Fruit fly (Drosophila melanogaster): Measurements from ENCODE around the gene CG12229.

The CG12229 gene

DNA sequence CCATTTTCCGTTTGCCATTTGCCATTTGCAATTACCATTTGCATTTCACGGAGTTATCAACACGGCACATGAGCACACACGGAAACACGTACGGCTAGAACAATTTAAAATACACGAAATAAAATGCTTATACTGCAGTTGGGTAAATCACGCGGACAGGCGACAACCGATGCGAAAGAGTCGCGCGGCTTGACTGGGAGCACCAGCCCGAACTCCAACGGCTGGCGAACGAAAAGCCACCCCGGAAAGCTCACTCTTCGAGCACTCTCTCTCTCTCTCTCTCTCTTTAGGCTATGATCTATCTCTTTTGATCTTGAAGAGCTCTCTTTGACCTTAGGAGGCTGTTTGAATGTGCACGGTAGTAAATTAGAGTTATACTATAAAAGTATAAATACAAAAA lies 14.9 kb downstream of the CG12229 start, which contains the start of gene blot (continued):
- TF ChIP-seq CG14441 (GFP tag; IDR thresholded peaks at IDR 0.05) (no peak), CG15073 (GFP tag; optimal IDR thresholded peaks at IDR 0.05) (no peak), pho (GFP tag; optimal IDR thresholded peaks at IDR 0.05) (no peak), CG2889 (GFP tag; IDR thresholded peaks at IDR 0.05) (no peak), CG18619 (GFP tag; optimal IDR thresholded peaks at IDR 0.05) (no peak), CG8089 (GFP tag; optimal IDR thresholded peaks at IDR 0.05) (no peak), da (GFP tag; optimal IDR thresholded peaks at IDR 0.05) (no peak), CG9797 (GFP tag; optimal IDR thresholded peaks at IDR 0.05) (no peak), danr (GFP tag; IDR thresholded peaks at IDR 0.05) (no peak), CG7556 (GFP tag; optimal IDR thresholded peaks at IDR 0.05) (no peak), CG8290 (GFP tag; optimal IDR thresholded peaks at IDR 0.05) (no peak), CG8290 (tag; optimal IDR thresholded peaks at IDR 0.05) (peak in 1 of 2 experiments; percentile 40), seq (GFP tag; IDR thresholded peaks at IDR 0.05) (peak; percentile 11; the same call in 1 of the 2 replicates), CG6689 (GFP tag; IDR thresholded peaks at IDR 0.05) (no peak), sima (GFP tag; optimal IDR thresholded peaks at IDR 0.05) (no peak), Hmx (GFP tag; optimal IDR thresholded peaks at IDR 0.05) (no peak), dmrt99B (tag; optimal IDR thresholded peaks at IDR 0.05) (no peak), p53 (GFP tag; optimal IDR thresholded peaks at IDR 0.05) (no peak), tna (GFP tag; IDR thresholded peaks at IDR 0.05; ENCODE audit: partially characterized antibody) (peak; percentile 19; the same call in 1 of the 2 replicates), esg (GFP tag; conservative IDR thresholded peaks at IDR 0.05) (no peak), Stat92E (GFP tag; optimal IDR thresholded peaks at IDR 0.05) (peak in 1 of 3 experiments; percentile 44), CG12942 (GFP tag; optimal IDR thresholded peaks at IDR 0.05) (no peak), z (GFP tag; IDR thresholded peaks at IDR 0.05) (0 out of 3 replicates have a peak, but pooled peaks have one; percentile 34), Drgx (GFP tag; IDR thresholded peaks at IDR 0.05) (peak; percentile 16; the same call in 1 of the 2 replicates), CG1832 (GFP tag; optimal IDR thresholded peaks at IDR 0.05) (no peak), CG18599 (GFP tag; optimal IDR thresholded peaks at IDR 0.05) (no peak), Eip74EF (GFP tag; optimal IDR thresholded peaks at IDR 0.05) (no peak), CG2712 (tag; optimal IDR thresholded peaks at IDR 0.05) (no peak), CG8388 (GFP tag; optimal IDR thresholded peaks at IDR 0.05) (no peak), sr (GFP tag; IDR thresholded peaks at IDR 0.05) (peak; percentile 37; the same call in 1 of the 3 replicates), exex (tag; optimal IDR thresholded peaks at IDR 0.05) (no peak), otp (GFP tag; IDR thresholded peaks at IDR 0.05) (peak; percentile 34; the same call in 1 of the 3 replicates), CG14860 (GFP tag; IDR thresholded peaks at IDR 0.05; ENCODE audit: partially characterized antibody) (no peak), vnd (GFP tag; IDR thresholded peaks at IDR 0.05; ENCODE audit: partially characterized antibody) (no peak), HmgZ (tag; optimal IDR thresholded peaks at IDR 0.05) (no peak), CG43689 (GFP tag; IDR thresholded peaks at IDR 0.05) (no peak), CG2116 (GFP tag; optimal IDR thresholded peaks at IDR 0.05) (no peak), dysf (GFP tag; IDR thresholded peaks at IDR 0.05) (no peak), wor (GFP tag; IDR thresholded peaks at IDR 0.05) (no peak), grau (tag; optimal IDR thresholded peaks at IDR 0.05) (no peak), CG6683 (GFP tag; optimal IDR thresholded peaks at IDR 0.05) (no peak), slou (GFP tag; optimal IDR thresholded peaks at IDR 0.05) (no peak), ham (GFP tag; IDR thresholded peaks at IDR 0.05) (no peak), CG2202 (tag; optimal IDR thresholded peaks at IDR 0.05) (no peak), CG3726 (GFP tag; IDR thresholded peaks at IDR 0.05) (no peak), CG14050 (GFP tag; IDR thresholded peaks at IDR 0.05) (no peak), CG15479 (GFP tag; optimal IDR thresholded peaks at IDR 0.05) (no peak), sisA (GFP tag; IDR thresholded peaks at IDR 0.05) (no peak), amos (GFP tag; IDR thresholded peaks at IDR 0.05; ENCODE audit: partially characterized antibody) (peak; percentile 13; the same call in 1 of the 2 replicates), onecut (GFP tag; IDR thresholded peaks at IDR 0.05) (no peak), D19B (GFP tag; optimal IDR thresholded peaks at IDR 0.05) (no peak), Rx (GFP tag; IDR thresholded peaks at IDR 0.05) (no peak)
